Fruit fly (Drosophila melanogaster) whole organism, pupa: ENCODE data around the gene Reg-2.

Experiments used
- CG14655 ChIP-seq: fragments of 200-800 bp; sonication (Bioruptor generic); optimal IDR thresholded peaks from 3 replicates; lab custom pipeline; 2017; ENCODE audit warnings: mild to moderate bottlenecking, missing biosample characterization, missing genetic modification reagents, missing genetic modification characterization
- CG17806 ChIP-seq: fragments of 200-800 bp; sonication (Bioruptor generic); optimal IDR thresholded peaks from 2 replicates; lab custom pipeline; 2018; ENCODE audit warnings: missing biosample characterization, mild to moderate bottlenecking, missing genetic modification characterization, moderate library complexity
- Ets98B ChIP-seq: fragments of 200-800 bp; sonication (Bioruptor generic); IDR thresholded peaks from 2 replicates; pipeline ENCODE4 v1.3.6; 2022; ENCODE audit warnings: missing biosample characterization, missing genetic modification characterization
- Pif1B ChIP-seq: fragments of 200-800 bp; sonication (Bioruptor generic); optimal IDR thresholded peaks from 3 replicates; lab custom pipeline; 2016; ENCODE audit warnings: missing biosample characterization, missing genetic modification characterization
- fd96Ca ChIP-seq: fragments of 200-800 bp; sonication (Bioruptor generic); IDR thresholded peaks from 3 replicates; pipeline ENCODE4 v1.3.6; 2022; ENCODE audit warnings: missing biosample characterization, missing genetic modification characterization

DNA sequence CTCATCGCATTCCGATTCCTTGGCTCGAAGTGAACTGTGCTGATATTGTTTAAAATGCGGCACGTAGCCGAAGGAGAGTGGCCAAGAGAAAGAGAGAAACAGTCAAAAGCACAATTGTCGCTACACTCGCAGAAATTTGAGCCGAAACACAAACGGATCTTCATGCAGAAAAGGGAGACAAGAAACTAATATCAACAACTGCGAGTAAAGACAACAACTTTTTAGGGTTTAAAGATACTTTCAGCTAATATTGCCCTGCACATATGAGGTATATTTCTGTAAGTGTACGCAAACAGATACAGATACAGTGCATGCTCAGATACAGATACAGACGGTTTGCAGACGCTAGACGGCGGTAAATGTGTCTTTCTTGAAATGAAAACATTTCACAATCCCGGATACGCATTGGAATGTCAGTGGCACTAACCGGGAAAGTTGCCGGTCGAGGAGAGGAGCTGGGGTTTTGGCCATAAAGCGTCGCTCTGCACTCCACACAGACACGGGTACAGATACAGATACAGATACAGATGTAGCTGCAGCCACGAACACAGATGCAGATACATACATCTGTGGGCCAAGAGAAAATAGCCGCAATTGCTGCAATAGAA lies 37.8 kb upstream of the Reg-2 start:
- peak; percentile 88 for TF ChIP-seq CG17806 (tag; lab: Kevin White, UChicago)
- peak; percentile 96 for TF ChIP-seq Ets98B (GFP tag; lab: Robert Waterston, UW)
- peak; percentile 91 for TF ChIP-seq Pif1B (GFP tag; lab: Kevin White, UChicago)
- peak; percentile 94 for TF ChIP-seq CG14655 (GFP tag; lab: Kevin White, UChicago)
- peak; percentile 96 for TF ChIP-seq fd96Ca
